Fruit fly (Drosophila melanogaster): ENCODE results near the gene GstD8.

GstD8 gene

DNA sequence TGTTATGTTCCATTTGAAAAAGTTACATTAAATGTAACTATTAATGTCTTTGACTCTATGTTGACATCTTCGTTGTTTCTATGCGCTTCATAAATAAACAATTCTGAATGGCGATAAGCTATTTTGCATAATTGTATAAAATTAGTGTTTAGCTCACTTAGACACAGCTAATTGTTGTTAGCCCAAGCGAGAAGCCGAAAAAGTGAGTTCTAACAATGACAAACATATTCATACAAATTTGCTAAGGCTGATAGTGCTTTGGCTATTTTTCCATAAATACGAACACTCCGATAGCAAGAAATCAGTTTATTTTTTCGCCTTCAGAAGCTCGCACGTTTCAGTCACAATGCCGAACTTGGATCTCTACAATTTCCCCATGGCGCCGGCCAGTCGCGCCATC, 1.6 kb upstream of the GstD8 start, which contains the start of gene GstD7:
Gene GstD7, plus strand, starts transcription at position 301 of the 400 bp plus-strand sequence.
- TF ChIP-seq Sin3A (optimal IDR thresholded peaks at IDR 0.05) (no peak), Myc (optimal IDR thresholded peaks at IDR 0.05) (no peak), insv (optimal IDR thresholded peaks at IDR 0.05) (no peak), ttk (optimal IDR thresholded peaks at IDR 0.05) (no peak), h (optimal IDR thresholded peaks at IDR 0.05) (no peak), psq (optimal IDR thresholded peaks at IDR 0.05) (no peak)

DNA sequence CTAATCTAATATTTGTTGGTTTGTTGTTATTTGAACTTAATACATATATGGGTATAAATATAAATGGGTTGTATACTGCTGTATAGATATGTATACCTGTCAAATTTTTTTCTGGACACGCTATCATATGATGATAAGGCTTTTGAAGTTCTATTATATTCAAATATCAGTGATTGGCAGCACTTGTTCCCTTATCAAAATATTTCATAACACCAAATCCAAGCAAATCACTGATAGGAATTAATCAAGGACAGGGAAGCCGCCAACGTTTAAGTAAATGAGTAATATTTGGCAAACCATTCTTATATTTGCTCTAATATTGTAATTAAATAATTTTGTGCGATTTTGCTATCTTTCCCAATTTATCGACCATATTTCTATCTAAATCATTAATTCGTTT, 559 bp upstream of the GstD8 start:
- no peak for TF ChIP-seq psq (optimal IDR thresholded peaks at IDR 0.05)

DNA sequence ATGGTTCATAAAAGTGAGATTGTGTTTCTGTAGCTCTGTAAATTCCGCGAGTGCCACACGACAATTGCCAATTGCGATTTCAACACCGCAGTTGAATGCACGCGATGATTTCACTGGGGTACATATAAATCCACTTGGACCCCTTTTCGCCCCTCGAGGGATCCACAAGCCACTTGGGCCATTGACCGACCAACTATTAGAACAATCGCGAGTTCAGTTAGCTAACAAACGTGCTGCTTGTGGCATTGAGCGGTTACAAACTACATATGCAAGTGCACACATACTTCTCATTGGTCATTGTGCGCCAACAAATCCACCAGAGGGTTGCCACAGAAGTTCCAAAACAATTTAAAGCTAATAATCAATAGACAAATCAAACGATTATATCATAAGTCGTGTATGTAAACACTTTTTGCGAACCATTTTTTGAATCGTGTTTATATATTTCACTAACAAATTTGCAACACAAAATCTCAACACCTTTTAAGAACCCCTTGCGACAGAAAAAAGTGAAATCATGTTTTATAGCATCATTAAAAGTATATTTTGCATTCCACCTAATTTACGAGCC, 1.4 kb downstream of the GstD8 start:
- TF ChIP-seq h (optimal IDR thresholded peaks at IDR 0.05) (no peak), psq (optimal IDR thresholded peaks at IDR 0.05) (no peak), Sin3A (optimal IDR thresholded peaks at IDR 0.05) (no peak), insv (optimal IDR thresholded peaks at IDR 0.05) (no peak), Myc (optimal IDR thresholded peaks at IDR 0.05) (no peak), ttk (optimal IDR thresholded peaks at IDR 0.05) (no peak)

DNA sequence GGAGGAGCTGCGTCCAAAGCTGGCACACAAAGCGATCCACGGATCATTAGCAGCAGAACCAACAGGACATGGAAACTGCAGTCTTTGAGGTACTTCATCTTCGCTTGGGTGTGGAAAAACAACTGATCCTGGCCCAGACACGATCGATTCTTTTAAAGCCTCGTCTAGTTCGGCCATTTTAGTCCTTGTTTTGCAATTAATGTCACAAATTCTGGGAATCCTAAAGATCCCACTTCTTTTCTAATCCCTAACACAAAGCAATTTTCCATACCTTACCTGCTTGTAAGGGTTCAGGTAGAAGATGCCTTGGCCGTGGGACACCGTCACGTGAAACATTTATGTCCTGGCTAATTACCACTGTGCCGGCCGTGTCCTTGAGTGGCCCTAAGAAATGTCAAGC, 2.8 kb downstream of the GstD8 start, which contains the start of gene CG10035:
Gene CG10035, minus strand, starts transcription at position 129 of the 400 bp plus-strand sequence.
- TF ChIP-seq h (optimal IDR thresholded peaks at IDR 0.05) (no peak), psq (optimal IDR thresholded peaks at IDR 0.05) (no peak), Sin3A (optimal IDR thresholded peaks at IDR 0.05) (no peak), Myc (optimal IDR thresholded peaks at IDR 0.05) (no peak), insv (optimal IDR thresholded peaks at IDR 0.05) (no peak), ttk (optimal IDR thresholded peaks at IDR 0.05) (no peak)

DNA sequence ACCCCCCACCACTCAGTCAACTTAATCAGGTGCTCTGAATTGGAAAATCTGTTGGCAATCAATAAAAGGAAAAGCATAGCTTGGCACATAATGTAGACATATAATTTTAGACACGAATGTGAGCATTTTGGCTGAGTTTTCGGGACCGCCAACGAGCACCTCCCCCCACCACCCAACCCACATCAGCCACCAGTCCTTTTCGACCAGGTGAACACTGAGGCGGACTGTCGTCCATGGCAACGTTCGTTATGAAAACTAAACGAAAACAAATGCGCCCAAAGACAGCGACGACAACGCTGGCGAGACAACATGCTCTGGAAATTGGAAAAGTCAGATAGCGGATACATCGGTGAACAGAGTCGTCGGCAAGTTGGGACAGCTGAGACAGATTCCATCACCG, 3.2 kb downstream of the GstD8 start, which contains the start of gene GstD11:
Gene GstD11, plus strand, starts transcription at position 301 of the 400 bp plus-strand sequence.
- TF ChIP-seq h (optimal IDR thresholded peaks at IDR 0.05): no peak
- no peak for TF ChIP-seq insv (optimal IDR thresholded peaks at IDR 0.05)
- no peak for TF ChIP-seq Sin3A (optimal IDR thresholded peaks at IDR 0.05)
- no peak for TF ChIP-seq Myc (optimal IDR thresholded peaks at IDR 0.05)
- TF ChIP-seq ttk (optimal IDR thresholded peaks at IDR 0.05): no peak
- no peak for TF ChIP-seq psq (optimal IDR thresholded peaks at IDR 0.05)

DNA sequence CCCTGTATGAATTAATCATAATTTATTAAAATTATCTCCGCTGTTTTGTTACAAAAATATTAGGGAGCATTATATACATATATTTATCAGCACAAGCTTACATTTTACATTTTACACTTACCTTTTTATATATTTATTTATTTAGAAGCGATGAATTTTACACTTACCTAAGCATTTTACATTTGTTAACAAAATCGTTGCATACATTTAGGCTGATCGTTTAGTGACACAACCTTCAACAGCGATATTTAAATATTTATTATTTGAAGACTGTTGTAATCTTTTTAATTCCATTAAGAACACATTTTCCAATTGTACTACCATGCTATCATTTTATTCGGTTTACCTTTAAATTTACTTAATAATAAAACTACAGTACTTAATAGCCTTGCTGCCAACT, 4.0 kb downstream of the GstD8 start:
- TF ChIP-seq ttk (optimal IDR thresholded peaks at IDR 0.05): no peak
- TF ChIP-seq h (optimal IDR thresholded peaks at IDR 0.05): no peak

DNA sequence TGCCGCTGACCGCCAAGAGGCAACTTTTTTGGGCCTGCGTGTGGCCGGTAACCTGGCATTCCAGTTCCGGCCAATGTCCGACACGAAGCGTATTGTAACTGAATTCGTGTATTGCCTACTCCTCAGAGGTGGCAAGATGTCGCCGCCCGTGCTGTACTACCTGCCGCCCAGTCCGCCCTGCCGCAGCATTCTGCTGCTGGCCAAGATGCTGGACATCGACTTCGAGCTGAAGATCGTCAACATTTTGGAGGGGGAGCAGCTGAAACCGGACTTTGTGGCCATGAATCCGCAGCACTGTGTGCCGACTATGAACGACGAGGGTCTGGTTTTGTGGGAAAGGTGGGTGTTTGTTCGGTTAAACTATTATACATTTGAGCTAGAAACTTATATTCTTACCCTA, 4.5 kb downstream of the GstD8 start:
- TF ChIP-seq ttk (optimal IDR thresholded peaks at IDR 0.05): no peak
- TF ChIP-seq Sin3A (optimal IDR thresholded peaks at IDR 0.05): no peak
- no peak for TF ChIP-seq psq (optimal IDR thresholded peaks at IDR 0.05)
- TF ChIP-seq Myc (optimal IDR thresholded peaks at IDR 0.05): no peak
- TF ChIP-seq h (optimal IDR thresholded peaks at IDR 0.05): no peak
- no peak for TF ChIP-seq insv (optimal IDR thresholded peaks at IDR 0.05)

DNA sequence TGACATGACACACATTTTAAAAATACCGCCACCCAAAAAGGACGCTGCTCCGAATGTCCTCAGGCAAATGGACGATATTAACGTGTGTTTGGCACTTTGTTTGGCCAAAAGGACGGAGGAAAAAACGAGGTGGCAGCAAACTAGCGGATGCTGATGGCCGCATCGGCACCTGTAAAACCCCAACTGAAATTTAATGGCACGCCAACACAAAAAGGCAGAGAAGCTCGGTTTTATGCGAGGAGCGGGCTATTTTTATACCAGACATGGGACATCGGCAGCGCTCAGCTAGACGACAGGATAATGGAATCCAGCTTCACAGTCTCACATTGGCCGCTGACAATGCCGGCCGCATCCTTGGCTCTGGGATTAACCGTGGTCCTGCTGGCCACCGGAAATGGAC, 6.1 kb downstream of the GstD8 start, which contains the start of gene Sol1:
Gene Sol1, plus strand, starts transcription at position 301 of the 400 bp plus-strand sequence.
- TF ChIP-seq h (optimal IDR thresholded peaks at IDR 0.05): no peak
- no peak for TF ChIP-seq insv (optimal IDR thresholded peaks at IDR 0.05)
- no peak for TF ChIP-seq ttk (optimal IDR thresholded peaks at IDR 0.05)
- no peak for TF ChIP-seq Sin3A (optimal IDR thresholded peaks at IDR 0.05)
- no peak for TF ChIP-seq Myc (optimal IDR thresholded peaks at IDR 0.05)
- TF ChIP-seq psq (optimal IDR thresholded peaks at IDR 0.05): no peak

DNA sequence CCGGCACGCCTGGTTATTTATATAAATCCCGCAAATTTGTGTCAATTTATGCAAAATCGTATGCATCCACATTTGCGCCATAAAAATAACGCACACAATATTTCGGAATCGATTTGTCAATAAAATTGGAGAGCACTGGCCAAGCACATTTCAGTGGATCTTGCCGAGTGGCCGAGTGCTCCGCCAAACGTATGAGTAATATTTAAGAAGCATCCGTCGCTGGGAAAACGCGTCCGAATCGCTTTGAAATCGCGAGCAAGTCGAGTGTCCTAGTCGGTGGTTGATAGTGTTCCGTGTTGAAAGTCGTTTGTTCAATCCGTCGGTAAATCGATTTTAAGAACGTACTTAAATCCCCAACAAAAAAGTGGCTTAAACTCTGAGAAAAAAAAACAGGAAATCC, 7.2 kb downstream of the GstD8 start, which contains the start of gene CG33098:
Gene CG33098, plus strand, starts transcription at position 224 of the 400 bp plus-strand sequence.
- TF ChIP-seq psq (optimal IDR thresholded peaks at IDR 0.05): no peak
- TF ChIP-seq Sin3A (optimal IDR thresholded peaks at IDR 0.05): no peak
- TF ChIP-seq h (optimal IDR thresholded peaks at IDR 0.05): no peak
- TF ChIP-seq ttk (optimal IDR thresholded peaks at IDR 0.05): no peak
- no peak for TF ChIP-seq insv (optimal IDR thresholded peaks at IDR 0.05)

DNA sequence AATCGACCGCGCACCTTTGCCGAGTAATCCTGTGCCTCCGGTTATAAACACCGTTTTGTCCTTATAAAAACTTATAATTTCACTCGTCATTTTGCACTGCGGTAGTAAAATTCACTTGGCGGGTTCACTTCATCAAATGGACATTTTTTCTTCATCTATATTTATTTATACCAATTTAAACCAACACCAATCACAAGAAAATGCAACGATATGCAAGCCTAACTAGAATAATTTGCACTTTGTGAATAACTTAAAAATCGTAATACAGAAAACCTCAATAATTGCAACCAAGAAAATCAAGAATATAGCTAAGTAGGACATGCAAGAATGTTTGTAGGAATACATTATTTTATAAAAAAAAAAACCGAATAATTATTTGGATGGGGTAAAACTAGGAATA, 16.1 kb downstream of the GstD8 start, which contains the start of the genes CG10096 and CG10097:
Gene CG10096, minus strand, starts transcription at position 101 of the 400 bp plus-strand sequence.
Gene CG10097, minus strand, starts transcription at position 101 of the 400 bp plus-strand sequence.
- no peak for TF ChIP-seq psq (optimal IDR thresholded peaks at IDR 0.05)
- TF ChIP-seq insv (optimal IDR thresholded peaks at IDR 0.05): no peak
- TF ChIP-seq Myc (optimal IDR thresholded peaks at IDR 0.05): no peak
- no peak for TF ChIP-seq ttk (optimal IDR thresholded peaks at IDR 0.05)
- TF ChIP-seq h (optimal IDR thresholded peaks at IDR 0.05): no peak
- no peak for TF ChIP-seq Sin3A (optimal IDR thresholded peaks at IDR 0.05)

DNA sequence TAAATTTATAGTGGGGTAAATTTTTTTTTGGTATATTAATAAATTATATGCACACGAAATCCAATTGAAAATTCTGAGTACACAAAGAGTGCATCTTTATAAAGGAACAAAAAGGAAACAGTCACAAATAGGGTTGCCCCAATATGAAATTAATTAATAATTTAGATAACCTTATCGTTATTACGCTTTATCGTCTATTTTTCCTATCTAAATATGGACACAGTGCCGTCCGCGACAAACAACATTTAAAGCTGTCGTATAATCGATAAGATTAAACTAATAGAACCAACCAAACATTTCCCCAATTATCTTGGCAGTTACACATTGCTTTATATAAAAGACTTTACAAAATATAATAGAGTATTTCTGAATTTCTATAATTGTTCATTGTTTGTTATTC, 18.2 kb downstream of the GstD8 start:
- no peak for TF ChIP-seq psq (optimal IDR thresholded peaks at IDR 0.05)
- TF ChIP-seq ttk (optimal IDR thresholded peaks at IDR 0.05): no peak
- TF ChIP-seq Myc (optimal IDR thresholded peaks at IDR 0.05): no peak
- no peak for TF ChIP-seq insv (optimal IDR thresholded peaks at IDR 0.05)
- no peak for TF ChIP-seq Sin3A (optimal IDR thresholded peaks at IDR 0.05)
- no peak for TF ChIP-seq h (optimal IDR thresholded peaks at IDR 0.05)

DNA sequence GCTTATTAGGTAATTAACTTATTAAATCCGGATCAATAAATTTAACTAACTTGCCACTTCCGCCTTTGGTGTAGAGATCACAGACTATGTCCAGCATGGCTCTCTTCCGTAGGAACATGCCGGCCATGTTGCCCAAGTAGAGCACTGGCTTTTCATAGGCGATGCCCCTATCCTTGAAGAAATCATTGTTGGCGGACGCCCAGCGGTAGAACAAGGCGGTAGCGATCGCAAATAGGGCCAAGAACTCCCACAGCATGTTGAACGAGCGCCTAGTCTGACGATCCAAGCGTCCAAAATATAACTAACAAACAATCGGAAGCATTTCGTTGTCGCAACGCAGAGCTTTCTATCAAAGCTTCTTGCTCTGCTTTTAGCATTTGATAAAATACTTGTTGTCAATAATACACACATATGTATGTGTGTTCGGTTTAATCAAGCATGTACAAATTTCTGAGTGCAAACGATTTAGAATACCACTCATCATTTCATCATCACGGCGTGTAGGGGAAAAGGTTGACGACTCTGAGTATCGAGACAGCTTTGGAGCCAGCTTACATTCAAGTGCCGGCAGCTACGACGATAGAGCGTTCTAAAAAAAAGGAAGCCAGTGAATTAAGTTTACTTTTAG, 18.9 kb downstream of the GstD8 start, which contains the start of gene Cyp9f3:
Gene Cyp9f3, minus strand, starts transcription at position 310 of the 628 bp plus-strand sequence.
- TF ChIP-seq ttk (optimal IDR thresholded peaks at IDR 0.05) (no peak), insv (optimal IDR thresholded peaks at IDR 0.05) (no peak), Myc (optimal IDR thresholded peaks at IDR 0.05) (no peak)
